Worm (Caenorhabditis elegans) whole organism, early embryonic: ENCODE results near the gene C08F1.10.

Source experiments
- B0310.2 ChIP-seq: sonication (generic microtip); optimal IDR thresholded peaks from 2 replicates; lab custom pipeline; 2016; ENCODE audit warnings: mild to moderate bottlenecking, missing genetic modification characterization, missing compliant biosample characterization
- ama-1 ChIP-seq: fragments of 150-350 bp; optimal IDR thresholded peaks from 2 replicates; lab custom pipeline; 2014
- flt-1 ChIP-seq: fragments of 200-800 bp; sonication (Bioruptor generic); IDR thresholded peaks from 2 replicates; pipeline ENCODE4 v1.3.6; 2022; ENCODE audit warnings: missing genetic modification characterization, missing compliant biosample characterization

DNA sequence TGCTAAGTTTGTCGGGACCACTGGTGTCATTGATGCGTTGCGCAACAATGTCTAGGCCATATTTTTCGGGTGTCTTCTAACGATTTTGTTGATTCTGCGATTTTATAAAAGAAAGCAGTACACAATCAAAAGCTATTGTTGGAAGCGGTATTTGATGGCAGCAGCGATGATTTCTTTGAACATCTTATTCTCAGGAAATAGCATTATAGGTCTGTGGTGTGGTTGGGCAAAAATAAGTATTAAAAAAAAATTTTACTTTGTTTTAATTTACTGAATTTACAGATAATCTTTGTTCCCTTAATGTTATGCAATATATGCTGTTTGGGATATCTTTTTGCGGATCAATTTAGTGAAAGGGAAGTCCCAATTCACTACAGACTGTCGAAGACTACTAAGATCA lies 29.1 kb downstream of the C08F1.10 start, which contains the start of gene F36H5.10:
- TF ChIP-seq ama-1 (lab: Kevin White, UChicago) (no peak), B0310.2 (tag; lab: Kevin White, UChicago) (no peak), flt-1 (GFP tag; lab: Robert Waterston, UW) (no peak)
